Fruit fly (Drosophila melanogaster): ENCODE results near the gene ND-24.

The ND-24 gene

dm6 chrX:17625833-17626232 lies 6.1 kb upstream of the ND-24 start:
- no peak for TF ChIP-seq br (GFP tag; optimal IDR thresholded peaks at IDR 0.05)
- peak; percentile 52 for TF ChIP-seq Myc (optimal IDR thresholded peaks at IDR 0.05)
- no peak for TF ChIP-seq Mio (GFP tag; optimal IDR thresholded peaks at IDR 0.05)
- TF ChIP-seq Dif (GFP tag; optimal IDR thresholded peaks at IDR 0.05; ENCODE audit: partially characterized antibody): no peak

dm6 chrX:17627090-17627992 lies 4.5 kb upstream of the ND-24 start, which contains the start of gene stas:
stas (minus strand) TSS chrX:17627895.
- no peak for TF ChIP-seq sage (GFP tag; optimal IDR thresholded peaks at IDR 0.05)
- TF ChIP-seq Vsx2 (GFP tag; optimal IDR thresholded peaks at IDR 0.05; ENCODE audit: partially characterized antibody): no peak
- no peak for TF ChIP-seq dmrt93B (GFP tag; optimal IDR thresholded peaks at IDR 0.05)
- peak; percentile 23 for TF ChIP-seq CG9705 (GFP tag; optimal IDR thresholded peaks at IDR 0.05)
- TF ChIP-seq ey (GFP tag; optimal IDR thresholded peaks at IDR 0.05): no peak
- TF ChIP-seq Jra (GFP tag; optimal IDR thresholded peaks at IDR 0.05): no peak
- no peak for TF ChIP-seq jim (GFP tag; optimal IDR thresholded peaks at IDR 0.05)
- TF ChIP-seq sv (GFP tag; optimal IDR thresholded peaks at IDR 0.05): peak; percentile 17
- TF ChIP-seq fru (GFP tag; optimal IDR thresholded peaks at IDR 0.05): peak; percentile 37
- peak; percentile 6 for TF ChIP-seq Hr83 (GFP tag; optimal IDR thresholded peaks at IDR 0.05; ENCODE audit: poor library complexity, severe bottlenecking)
- TF ChIP-seq dl (GFP tag; optimal IDR thresholded peaks at IDR 0.05; ENCODE audit: insufficient read depth in 1 of 2, partially characterized antibody in 2 of 2): no peak
- peak; percentile 7 for TF ChIP-seq OdsH (GFP tag; optimal IDR thresholded peaks at IDR 0.05)
- no peak for TF ChIP-seq pan (optimal IDR thresholded peaks at IDR 0.05)
- TF ChIP-seq brk (GFP tag; optimal IDR thresholded peaks at IDR 0.05): peak; percentile 50
- no peak for TF ChIP-seq Dif (GFP tag; optimal IDR thresholded peaks at IDR 0.05; ENCODE audit: partially characterized antibody)
- TF ChIP-seq psq (GFP tag; optimal IDR thresholded peaks at IDR 0.05): peak; percentile 12
- TF ChIP-seq Mio (GFP tag; optimal IDR thresholded peaks at IDR 0.05): no peak
- no peak for TF ChIP-seq CrebA (GFP tag; optimal IDR thresholded peaks at IDR 0.05; ENCODE audit: borderline replicate concordance)
- peak in 1 of 2 experiments; percentile 5 for TF ChIP-seq foxo (GFP tag; optimal IDR thresholded peaks at IDR 0.05)
- TF ChIP-seq br (GFP tag; optimal IDR thresholded peaks at IDR 0.05): peak; percentile 20
- no peak for TF ChIP-seq lola (GFP tag; optimal IDR thresholded peaks at IDR 0.05)
- peak; percentile 38 for TF ChIP-seq Sp1 (GFP tag; optimal IDR thresholded peaks at IDR 0.05)
- no peak for TF ChIP-seq dsf (GFP tag; optimal IDR thresholded peaks at IDR 0.05; ENCODE audit: borderline replicate concordance)
- TF ChIP-seq Dfd (GFP tag; optimal IDR thresholded peaks at IDR 0.05): no peak
- peak; percentile 21 for TF ChIP-seq Hnf4 (GFP tag; optimal IDR thresholded peaks at IDR 0.05)
- TF ChIP-seq Rel (GFP tag; optimal IDR thresholded peaks at IDR 0.05): peak; percentile 15
- peak; percentile 35 for TF ChIP-seq Rel (tag; optimal IDR thresholded peaks at IDR 0.05)
- peak; percentile 16 for TF ChIP-seq rgr (GFP tag; optimal IDR thresholded peaks at IDR 0.05)
- TF ChIP-seq h (GFP tag; optimal IDR thresholded peaks at IDR 0.05): peak; percentile 37
- peak; percentile 9 for TF ChIP-seq HLH106 (tag; optimal IDR thresholded peaks at IDR 0.05)
- TF ChIP-seq Myc (optimal IDR thresholded peaks at IDR 0.05): no peak

dm6 chrX:17629317-17629716 lies 2.6 kb upstream of the ND-24 start, which contains the start of gene CG8326:
CG8326 (minus strand) TSS chrX:17629492.
- no peak for TF ChIP-seq brk (GFP tag; optimal IDR thresholded peaks at IDR 0.05)
- no peak for TF ChIP-seq CrebA (GFP tag; optimal IDR thresholded peaks at IDR 0.05; ENCODE audit: borderline replicate concordance)
- no peak for TF ChIP-seq Vsx2 (GFP tag; optimal IDR thresholded peaks at IDR 0.05; ENCODE audit: partially characterized antibody)
- TF ChIP-seq woc (GFP tag; optimal IDR thresholded peaks at IDR 0.05): no peak
- TF ChIP-seq Hnf4 (GFP tag; optimal IDR thresholded peaks at IDR 0.05): no peak
- TF ChIP-seq h (GFP tag; optimal IDR thresholded peaks at IDR 0.05): no peak
- TF ChIP-seq lola (GFP tag; optimal IDR thresholded peaks at IDR 0.05): no peak
- no peak for TF ChIP-seq OdsH (GFP tag; optimal IDR thresholded peaks at IDR 0.05)
- no peak for TF ChIP-seq pan (optimal IDR thresholded peaks at IDR 0.05)
- no peak for TF ChIP-seq N (GFP tag; optimal IDR thresholded peaks at IDR 0.05)
- no peak for TF ChIP-seq dsf (GFP tag; optimal IDR thresholded peaks at IDR 0.05; ENCODE audit: borderline replicate concordance)
- no peak for TF ChIP-seq Dif (GFP tag; optimal IDR thresholded peaks at IDR 0.05; ENCODE audit: partially characterized antibody)
- no peak for TF ChIP-seq dl (GFP tag; optimal IDR thresholded peaks at IDR 0.05; ENCODE audit: insufficient read depth in 1 of 2, partially characterized antibody in 2 of 2)
- no peak for TF ChIP-seq dmrt93B (GFP tag; optimal IDR thresholded peaks at IDR 0.05)
- no peak for TF ChIP-seq Hr83 (GFP tag; optimal IDR thresholded peaks at IDR 0.05; ENCODE audit: poor library complexity, severe bottlenecking)
- TF ChIP-seq ey (GFP tag; optimal IDR thresholded peaks at IDR 0.05): no peak
- TF ChIP-seq psq (GFP tag; optimal IDR thresholded peaks at IDR 0.05): no peak
- TF ChIP-seq sage (GFP tag; optimal IDR thresholded peaks at IDR 0.05): no peak
- no peak for TF ChIP-seq Hr78 (GFP tag; optimal IDR thresholded peaks at IDR 0.05)

All from whole organism, wandering third instar larva.